Fruit fly (Drosophila melanogaster) whole organism, embryonic: ENCODE measurements around the gene Hpd.

Experiments
- ATbp ChIP-seq: fragments of 200-800 bp; sonication (Bioruptor generic); optimal IDR thresholded peaks from 2 replicates; lab custom pipeline; 2017; ENCODE audit warnings: missing biosample characterization, mild to moderate bottlenecking, missing genetic modification characterization, missing genetic modification reagents
- B-H2 ChIP-seq: fragments of 200-800 bp; sonication (Bioruptor generic); optimal IDR thresholded peaks from 2 replicates; lab custom pipeline; 2018; ENCODE audit warnings: missing biosample characterization, mild to moderate bottlenecking, missing genetic modification characterization
- CG10147 ChIP-seq: fragments of 200-800 bp; sonication (Bioruptor generic); optimal IDR thresholded peaks from 2 replicates; lab custom pipeline; 2019; ENCODE audit warnings: missing biosample characterization, mild to moderate bottlenecking, missing genetic modification characterization, moderate library complexity
- CG10565 ChIP-seq: fragments of 200-800 bp; sonication (Bioruptor generic); optimal IDR thresholded peaks from 3 replicates; lab custom pipeline; 2016; ENCODE audit warnings: missing biosample characterization, mild to moderate bottlenecking, missing genetic modification characterization
- CG12104 ChIP-seq: fragments of 200-800 bp; sonication (Bioruptor generic); optimal IDR thresholded peaks from 3 replicates; lab custom pipeline; 2016; ENCODE audit warnings: missing biosample characterization, missing genetic modification characterization
- CG12219 ChIP-seq: fragments of 200-800 bp; sonication (Bioruptor generic); optimal IDR thresholded peaks from 3 replicates; lab custom pipeline; 2018; ENCODE audit warnings: missing biosample characterization, mild to moderate bottlenecking, missing genetic modification characterization
- CG1233 ChIP-seq: fragments of 200-800 bp; sonication (Bioruptor generic); optimal IDR thresholded peaks from 4 replicates; lab custom pipeline; 2018; ENCODE audit warnings: missing biosample characterization, mild to moderate bottlenecking, missing genetic modification characterization
- CG12659 ChIP-seq: fragments of 200-800 bp; sonication (Bioruptor generic); optimal IDR thresholded peaks from 3 replicates; lab custom pipeline; 2017; ENCODE audit warnings: mild to moderate bottlenecking, missing biosample characterization, missing genetic modification reagents, missing genetic modification characterization
- CG16815 ChIP-seq: fragments of 200-800 bp; sonication (Bioruptor generic); optimal IDR thresholded peaks from 3 replicates; lab custom pipeline; 2017; ENCODE audit warnings: missing biosample characterization, mild to moderate bottlenecking, missing genetic modification characterization
- CG17359 ChIP-seq: fragments of 200-800 bp; sonication (Bioruptor generic); optimal IDR thresholded peaks from 3 replicates; lab custom pipeline; 2018; ENCODE audit warnings: missing biosample characterization, mild to moderate bottlenecking, missing genetic modification characterization, moderate library complexity
- CG2678 ChIP-seq: fragments of 200-800 bp; sonication (Bioruptor generic); optimal IDR thresholded peaks from 3 replicates; lab custom pipeline; 2019; ENCODE audit warnings: missing biosample characterization, mild to moderate bottlenecking, missing genetic modification characterization, moderate library complexity
- CG2875 ChIP-seq: fragments of 200-800 bp; sonication (Bioruptor generic); optimal IDR thresholded peaks from 2 replicates; lab custom pipeline; 2017; ENCODE audit warnings: missing biosample characterization, mild to moderate bottlenecking, missing genetic modification characterization, missing genetic modification reagents
- CG31365 ChIP-seq: fragments of 200-800 bp; sonication (Bioruptor generic); optimal IDR thresholded peaks from 2 replicates; lab custom pipeline; 2018; ENCODE audit warnings: missing biosample characterization, mild to moderate bottlenecking, missing genetic modification characterization
- CG31441 ChIP-seq: fragments of 200-800 bp; sonication (Bioruptor generic); IDR thresholded peaks from 2 replicates; pipeline ENCODE4 v1.3.6; 2022; ENCODE audit warnings: missing biosample characterization, missing genetic modification characterization
- CG3407 ChIP-seq: fragments of 200-800 bp; sonication (Bioruptor generic); optimal IDR thresholded peaks from 2 replicates; lab custom pipeline; 2018; ENCODE audit warnings: missing biosample characterization, mild to moderate bottlenecking, missing genetic modification characterization
- CG4328 ChIP-seq: fragments of 200-800 bp; sonication (Bioruptor generic); optimal IDR thresholded peaks from 3 replicates; lab custom pipeline; 2017; ENCODE audit warnings: missing biosample characterization, missing genetic modification reagents, missing genetic modification characterization
- CG4360 ChIP-seq: fragments of 200-800 bp; sonication (Bioruptor generic); IDR thresholded peaks from 2 replicates; pipeline ENCODE4 v1.3.6; 2022; ENCODE audit warnings: missing biosample characterization, missing genetic modification characterization
- CG6683 ChIP-seq: fragments of 200-800 bp; sonication (Bioruptor generic); optimal IDR thresholded peaks from 2 replicates; lab custom pipeline; 2017; ENCODE audit warnings: missing biosample characterization, mild to moderate bottlenecking, missing genetic modification characterization, missing genetic modification reagents
- CG7271 ChIP-seq: fragments of 200-800 bp; sonication (Bioruptor generic); optimal IDR thresholded peaks from 2 replicates; lab custom pipeline; 2018; ENCODE audit warnings: missing biosample characterization, mild to moderate bottlenecking, missing genetic modification characterization, moderate library complexity
- CG7745 ChIP-seq: fragments of 200-800 bp; sonication (Bioruptor generic); optimal IDR thresholded peaks from 2 replicates; lab custom pipeline; 2018; ENCODE audit warnings: missing biosample characterization, mild to moderate bottlenecking, missing genetic modification characterization, moderate library complexity
- CG7839 ChIP-seq: fragments of 200-800 bp; sonication (Bioruptor generic); optimal IDR thresholded peaks from 3 replicates; lab custom pipeline; 2018; ENCODE audit warnings: missing biosample characterization, mild to moderate bottlenecking, missing genetic modification characterization, moderate library complexity
- CG7987 ChIP-seq: fragments of 200-800 bp; sonication (Bioruptor generic); optimal IDR thresholded peaks from 2 replicates; lab custom pipeline; 2018; ENCODE audit warnings: missing biosample characterization, mild to moderate bottlenecking, missing genetic modification characterization, moderate library complexity
- CG8944 ChIP-seq: fragments of 200-800 bp; sonication (Bioruptor generic); optimal IDR thresholded peaks from 3 replicates; lab custom pipeline; 2016; ENCODE audit warnings: missing biosample characterization, missing genetic modification characterization
- CkIIα-i1 ChIP-seq: fragments of 200-800 bp; sonication (Bioruptor generic); IDR thresholded peaks from 2 replicates; pipeline ENCODE4 v1.3.6; 2022; ENCODE audit warnings: missing biosample characterization, missing genetic modification characterization
- CoRest ChIP-seq: fragments of 200-800 bp; sonication (Bioruptor generic); optimal IDR thresholded peaks from 3 replicates; lab custom pipeline; 2018; ENCODE audit warnings: missing biosample characterization, mild to moderate bottlenecking, missing genetic modification characterization, moderate library complexity
- HHEX ChIP-seq: fragments of 200-800 bp; sonication (Bioruptor generic); optimal IDR thresholded peaks from 3 replicates; lab custom pipeline; 2017; ENCODE audit warnings: missing biosample characterization, mild to moderate bottlenecking, missing genetic modification characterization, missing genetic modification reagents
- Hand ChIP-seq: fragments of 200-800 bp; sonication (Bioruptor generic); optimal IDR thresholded peaks from 2 replicates; lab custom pipeline; 2017; ENCODE audit warnings: mild to moderate bottlenecking, missing biosample characterization, missing genetic modification reagents, missing genetic modification characterization
- Kr ChIP-seq: fragments of 200-800 bp; sonication (Bioruptor generic); optimal IDR thresholded peaks from 2 replicates; lab custom pipeline; 2017; ENCODE audit warnings: missing biosample characterization, mild to moderate bottlenecking, missing genetic modification characterization
- NfI ChIP-seq: fragments of 200-800 bp; sonication (Bioruptor generic); optimal IDR thresholded peaks from 3 replicates; lab custom pipeline; 2018; ENCODE audit warnings: missing biosample characterization, mild to moderate bottlenecking, missing genetic modification characterization, moderate library complexity
- Rfx ChIP-seq: fragments of 200-800 bp; sonication (Bioruptor generic); IDR thresholded peaks from 2 replicates; pipeline ENCODE4 v1.3.6; 2022; ENCODE audit warnings: missing biosample characterization, missing genetic modification characterization
- Sry-β ChIP-seq: fragments of 200-800 bp; sonication (Bioruptor generic); optimal IDR thresholded peaks from 2 replicates; lab custom pipeline; 2018; ENCODE audit warnings: missing biosample characterization, mild to moderate bottlenecking, missing genetic modification characterization, moderate library complexity
- bsh ChIP-seq, 2 experiments: fragments of 200-800 bp; sonication (Bioruptor generic); optimal IDR thresholded peaks; 2 replicates each; lab custom pipeline; 2017 to 2018; ENCODE audit warnings: mild to moderate bottlenecking in 2 of 2, missing biosample characterization in 2 of 2, missing genetic modification characterization in 2 of 2, moderate library complexity in 1 of 2
- caup ChIP-seq: fragments of 200-800 bp; sonication (Bioruptor generic); optimal IDR thresholded peaks from 3 replicates; lab custom pipeline; 2017; ENCODE audit warnings: missing biosample characterization, mild to moderate bottlenecking, missing genetic modification characterization, moderate library complexity; ENCODE audit not compliant: severe bottlenecking
- exex ChIP-seq: fragments of 200-800 bp; sonication (Bioruptor generic); optimal IDR thresholded peaks from 4 replicates; lab custom pipeline; 2018; ENCODE audit warnings: missing biosample characterization, mild to moderate bottlenecking, missing genetic modification characterization, moderate library complexity
- fd3F ChIP-seq: fragments of 200-800 bp; sonication (Bioruptor generic); optimal IDR thresholded peaks from 2 replicates; lab custom pipeline; 2018; ENCODE audit warnings: missing biosample characterization, mild to moderate bottlenecking, missing genetic modification characterization, moderate library complexity
- fd64A ChIP-seq: fragments of 200-800 bp; sonication (Bioruptor generic); optimal IDR thresholded peaks from 3 replicates; lab custom pipeline; 2018; ENCODE audit warnings: missing biosample characterization, mild to moderate bottlenecking, missing genetic modification characterization
- fu2 ChIP-seq: fragments of 200-800 bp; sonication (Bioruptor generic); optimal IDR thresholded peaks from 2 replicates; lab custom pipeline; 2016; ENCODE audit warnings: missing biosample characterization, missing genetic modification characterization
- gem ChIP-seq: fragments of 200-800 bp; sonication (Bioruptor generic); optimal IDR thresholded peaks from 2 replicates; lab custom pipeline; 2019; ENCODE audit warnings: missing biosample characterization, mild to moderate bottlenecking, missing genetic modification characterization, moderate library complexity
- insv ChIP-seq, 2 experiments: fragments of 200-800 bp; sonication (Bioruptor generic); optimal IDR thresholded peaks; 3 replicates each; lab custom pipeline; 2016 to 2018; ENCODE audit warnings: missing biosample characterization in 2 of 2, missing genetic modification characterization in 2 of 2
- kay ChIP-seq: fragments of 200-800 bp; sonication (Bioruptor generic); optimal IDR thresholded peaks from 2 replicates; lab custom pipeline; 2016; ENCODE audit warnings: missing biosample characterization, missing genetic modification characterization
- lab ChIP-seq: fragments of 200-800 bp; sonication (Bioruptor generic); optimal IDR thresholded peaks from 3 replicates; lab custom pipeline; 2017; ENCODE audit warnings: missing biosample characterization, missing genetic modification characterization, mild to moderate bottlenecking, moderate library complexity, missing genetic modification reagents
- lbe ChIP-seq: fragments of 200-800 bp; sonication (Bioruptor generic); optimal IDR thresholded peaks from 2 replicates; lab custom pipeline; 2016; ENCODE audit warnings: missing biosample characterization, mild to moderate bottlenecking, missing genetic modification characterization
- mirr ChIP-seq: fragments of 200-800 bp; sonication (Bioruptor generic); optimal IDR thresholded peaks from 3 replicates; lab custom pipeline; 2018; ENCODE audit warnings: missing biosample characterization, mild to moderate bottlenecking, missing genetic modification characterization
- onecut ChIP-seq: fragments of 200-800 bp; sonication (Bioruptor generic); IDR thresholded peaks from 2 replicates; pipeline ENCODE4 v1.3.6; 2022; ENCODE audit warnings: missing biosample characterization, missing genetic modification characterization
- otp ChIP-seq: fragments of 200-800 bp; sonication (Bioruptor generic); IDR thresholded peaks from 3 replicates; pipeline ENCODE4, ENCODE4 v1.3.6; 2022; ENCODE audit warnings: missing biosample characterization, missing genetic modification characterization
- schlank ChIP-seq: fragments of 200-800 bp; sonication (Bioruptor generic); optimal IDR thresholded peaks from 2 replicates; lab custom pipeline; 2018; ENCODE audit warnings: missing biosample characterization, mild to moderate bottlenecking, missing genetic modification characterization
- tx ChIP-seq: fragments of 200-800 bp; sonication (Bioruptor generic); optimal IDR thresholded peaks from 2 replicates; lab custom pipeline; 2016; ENCODE audit warnings: missing biosample characterization, missing genetic modification characterization
- unpg ChIP-seq: fragments of 200-800 bp; sonication (Bioruptor generic); optimal IDR thresholded peaks from 3 replicates; lab custom pipeline; 2018; ENCODE audit warnings: missing biosample characterization, mild to moderate bottlenecking, missing genetic modification characterization, moderate library complexity
- wdn ChIP-seq: fragments of 200-800 bp; sonication (Bioruptor generic); IDR thresholded peaks from 2 replicates; pipeline ENCODE4 v1.3.6; 2022; ENCODE audit warnings: missing biosample characterization, missing genetic modification characterization

Gene Hpd

DNA sequence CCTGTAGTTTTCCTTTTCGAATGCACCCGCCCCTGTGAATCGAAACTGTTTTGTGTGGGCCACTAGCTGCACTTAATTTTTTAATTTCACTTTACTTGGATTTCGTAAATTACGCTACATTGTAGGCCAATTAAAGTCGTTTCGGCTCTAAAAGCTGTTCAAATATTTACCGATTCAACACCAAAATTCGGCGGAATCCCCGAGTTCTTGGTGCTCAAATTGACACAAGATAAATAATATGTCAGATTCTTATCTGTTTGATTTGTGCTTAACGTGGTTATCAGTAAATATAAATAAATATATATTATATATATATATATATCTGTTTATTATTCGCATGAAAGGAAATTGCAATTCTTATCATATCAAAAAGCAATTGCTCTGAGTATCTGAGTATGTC lies 8.3 kb upstream of the Hpd start (continued):
- peak; percentile 82 for TF ChIP-seq CG7987 (GFP tag; lab: Kevin White, UChicago)
- peak; percentile 15 for TF ChIP-seq Sry-β
- peak; percentile 25; the same call in 1 of the 2 replicates for TF ChIP-seq CG31441 (GFP tag; lab: Robert Waterston, UW)
- TF ChIP-seq CG12219 (GFP tag; lab: Kevin White, UChicago): peak; percentile 29
- peak; percentile 63 for TF ChIP-seq schlank (tag; lab: Kevin White, UChicago)
- TF ChIP-seq mirr (GFP tag; lab: Kevin White, UChicago): peak; percentile 20
- peak; percentile 25; the same call in 1 of the 2 replicates for TF ChIP-seq Rfx (GFP tag; lab: Robert Waterston, UW)
- no peak for TF ChIP-seq fu2 (GFP tag; lab: Kevin White, UChicago)
- peak; percentile 20 for TF ChIP-seq Hand (GFP tag; lab: Kevin White, UChicago)
- TF ChIP-seq fd64A (GFP tag; lab: Kevin White, UChicago): peak; percentile 1
- peak; percentile 28 for TF ChIP-seq exex (tag; lab: Kevin White, UChicago)
- no peak for TF ChIP-seq CG10565 (GFP tag; lab: Kevin White, UChicago)
- no peak for TF ChIP-seq CG16815
- peak; percentile 9 for TF ChIP-seq CG7271 (tag; lab: Kevin White, UChicago)
- no peak for TF ChIP-seq tx (GFP tag; lab: Kevin White, UChicago)
- TF ChIP-seq NfI (GFP tag; lab: Kevin White, UChicago): peak; percentile 45
- TF ChIP-seq B-H2 (GFP tag; lab: Kevin White, UChicago): peak; percentile 30
- peak; percentile 20 for TF ChIP-seq CoRest (tag; lab: Kevin White, UChicago)
- TF ChIP-seq wdn (GFP tag; lab: Robert Waterston, UW): no peak
- TF ChIP-seq CG31365 (tag; lab: Kevin White, UChicago): peak; percentile 36
- TF ChIP-seq CG4360 (GFP tag; lab: Robert Waterston, UW): no peak
- TF ChIP-seq ATbp: peak; percentile 52
- TF ChIP-seq Kr (GFP tag; lab: Kevin White, UChicago): peak; percentile 32
- peak; percentile 6 for TF ChIP-seq CG4328
- no peak for TF ChIP-seq CG12104 (GFP tag; lab: Kevin White, UChicago)
- TF ChIP-seq CG2875 (GFP tag; lab: Kevin White, UChicago): no peak
- peak in 1 of 2 experiments; percentile 10 for TF ChIP-seq insv (GFP tag; optimal IDR thresholded peaks at IDR 0.05; lab: Kevin White, UChicago)
- 0 out of 3 replicates have a peak, but pooled peaks have one; percentile 8 for TF ChIP-seq otp
- peak; percentile 54 for TF ChIP-seq unpg (GFP tag; lab: Kevin White, UChicago)
- peak; percentile 71 for TF ChIP-seq caup (GFP tag; lab: Kevin White, UChicago)
- TF ChIP-seq bsh (GFP tag; optimal IDR thresholded peaks at IDR 0.05; lab: Kevin White, UChicago): peak in 1 of 2 experiments; percentile 5
- peak; percentile 20 for TF ChIP-seq CG6683 (GFP tag; lab: Kevin White, UChicago)
- no peak for TF ChIP-seq CG3407 (GFP tag; lab: Kevin White, UChicago)
- TF ChIP-seq onecut (GFP tag; lab: Robert Waterston, UW): peak; percentile 8; the same call in 1 of the 2 replicates
- TF ChIP-seq CG2678 (tag; lab: Kevin White, UChicago): peak; percentile 66
- TF ChIP-seq fd3F: peak; percentile 61
- TF ChIP-seq CkIIα-i1 (GFP tag; lab: Robert Waterston, UW): no peak
- TF ChIP-seq CG8944 (GFP tag; lab: Kevin White, UChicago): no peak
- TF ChIP-seq HHEX (GFP tag; lab: Kevin White, UChicago): peak; percentile 52
- no peak for TF ChIP-seq kay (GFP tag; lab: Kevin White, UChicago)
- peak; percentile 83 for TF ChIP-seq CG7745 (tag; lab: Kevin White, UChicago)
- peak; percentile 84 for TF ChIP-seq lab (GFP tag; lab: Kevin White, UChicago)
- peak; percentile 2 for TF ChIP-seq CG7839 (tag; lab: Kevin White, UChicago)
- peak; percentile 23 for TF ChIP-seq CG12659 (GFP tag; lab: Kevin White, UChicago)
- TF ChIP-seq gem: peak; percentile 27
- TF ChIP-seq lbe (GFP tag; lab: Kevin White, UChicago): peak; percentile 61
- TF ChIP-seq CG10147 (GFP tag; lab: Kevin White, UChicago): peak; percentile 62
- TF ChIP-seq CG17359: peak; percentile 16
- peak; percentile 66 for TF ChIP-seq CG1233 (GFP tag; lab: Kevin White, UChicago)
